Fruit fly (Drosophila melanogaster) whole organism, embryonic: ENCODE results near the gene CG32189.

Source experiments
- Abd-B ChIP-seq: fragments of 200-800 bp; sonication (Bioruptor generic); optimal IDR thresholded peaks from 2 replicates; lab custom pipeline; 2018; ENCODE audit warnings: missing biosample characterization, mild to moderate bottlenecking, missing genetic modification characterization, moderate library complexity
- BtbVII ChIP-seq: fragments of 200-800 bp; sonication (Bioruptor generic); optimal IDR thresholded peaks from 3 replicates; lab custom pipeline; 2017; ENCODE audit warnings: missing biosample characterization, mild to moderate bottlenecking, missing genetic modification characterization
- CG11247 ChIP-seq: fragments of 200-800 bp; sonication (Bioruptor generic); IDR thresholded peaks from 2 replicates; pipeline ENCODE4 v1.3.6; 2022; ENCODE audit warnings: missing biosample characterization, missing genetic modification characterization
- CG13287 ChIP-seq: fragments of 200-800 bp; sonication (Bioruptor generic); IDR thresholded peaks from 2 replicates; pipeline ENCODE4 v1.3.6; 2022; ENCODE audit warnings: missing biosample characterization, missing genetic modification characterization; ENCODE audit not compliant: partially characterized antibody
- CG13296 ChIP-seq: fragments of 200-800 bp; sonication (Bioruptor generic); optimal IDR thresholded peaks from 3 replicates; lab custom pipeline; 2018; ENCODE audit warnings: missing biosample characterization, mild to moderate bottlenecking, missing genetic modification characterization
- CG14667 ChIP-seq: fragments of 200-800 bp; sonication (Bioruptor generic); IDR thresholded peaks from 2 replicates; pipeline ENCODE4 v1.3.6; 2022; ENCODE audit warnings: missing biosample characterization, missing genetic modification characterization
- CG17359 ChIP-seq: fragments of 200-800 bp; sonication (Bioruptor generic); optimal IDR thresholded peaks from 3 replicates; lab custom pipeline; 2018; ENCODE audit warnings: missing biosample characterization, mild to moderate bottlenecking, missing genetic modification characterization, moderate library complexity
- CG17802 ChIP-seq: fragments of 200-800 bp; sonication (Bioruptor generic); optimal IDR thresholded peaks from 2 replicates; lab custom pipeline; 2018; ENCODE audit warnings: missing biosample characterization, mild to moderate bottlenecking, missing genetic modification characterization, moderate library complexity
- CG1792 ChIP-seq: fragments of 200-800 bp; sonication (Bioruptor generic); optimal IDR thresholded peaks from 2 replicates; lab custom pipeline; 2016; ENCODE audit warnings: missing biosample characterization, missing genetic modification characterization
- CG2678 ChIP-seq: fragments of 200-800 bp; sonication (Bioruptor generic); optimal IDR thresholded peaks from 3 replicates; lab custom pipeline; 2019; ENCODE audit warnings: missing biosample characterization, mild to moderate bottlenecking, missing genetic modification characterization, moderate library complexity
- CG30403 ChIP-seq: fragments of 200-800 bp; sonication (Bioruptor generic); optimal IDR thresholded peaks from 3 replicates; lab custom pipeline; 2016; ENCODE audit warnings: missing biosample characterization, missing genetic modification characterization
- CG7928 ChIP-seq: fragments of 200-800 bp; sonication (Bioruptor generic); optimal IDR thresholded peaks from 2 replicates; lab custom pipeline; 2017; ENCODE audit warnings: missing biosample characterization, mild to moderate bottlenecking, missing genetic modification characterization
- CG8089 ChIP-seq: fragments of 200-800 bp; sonication (Bioruptor generic); optimal IDR thresholded peaks from 3 replicates; lab custom pipeline; 2016; ENCODE audit warnings: missing biosample characterization, missing genetic modification characterization
- CG8281 ChIP-seq: fragments of 200-800 bp; sonication (Bioruptor generic); optimal IDR thresholded peaks from 2 replicates; lab custom pipeline; 2018; ENCODE audit warnings: missing biosample characterization, mild to moderate bottlenecking, missing genetic modification characterization, moderate library complexity
- CG8478 ChIP-seq: fragments of >200 bp; optimal IDR thresholded peaks from 2 replicates; lab custom pipeline; 2018
- CG8765 ChIP-seq: fragments of 200-800 bp; sonication (Bioruptor generic); IDR thresholded peaks from 2 replicates; pipeline ENCODE4 v1.3.6; 2022; ENCODE audit warnings: missing biosample characterization, missing genetic modification characterization
- CG8944 ChIP-seq: fragments of 200-800 bp; sonication (Bioruptor generic); optimal IDR thresholded peaks from 3 replicates; lab custom pipeline; 2016; ENCODE audit warnings: missing biosample characterization, missing genetic modification characterization
- Camta ChIP-seq: fragments of 200-800 bp; sonication (Bioruptor generic); optimal IDR thresholded peaks from 2 replicates; lab custom pipeline; 2016; ENCODE audit warnings: missing biosample characterization, missing genetic modification characterization
- CrebB ChIP-seq: fragments of 200-800 bp; sonication (Bioruptor generic); optimal IDR thresholded peaks from 3 replicates; lab custom pipeline; 2018; ENCODE audit warnings: missing biosample characterization, mild to moderate bottlenecking, missing genetic modification characterization
- D19A ChIP-seq: fragments of 200-800 bp; optimal IDR thresholded peaks from 3 replicates; lab custom pipeline; 2019; ENCODE audit warnings: missing biosample characterization, mild to moderate bottlenecking, missing genetic modification characterization, moderate library complexity
- Dbx ChIP-seq: fragments of 200-800 bp; sonication (Bioruptor generic); IDR thresholded peaks from 3 replicates; pipeline ENCODE4 v1.3.6; 2022; ENCODE audit warnings: missing biosample characterization, missing genetic modification characterization
- Deaf1 ChIP-seq: fragments of 200-800 bp; optimal IDR thresholded peaks from 3 replicates; lab custom pipeline; 2019; ENCODE audit warnings: missing biosample characterization, mild to moderate bottlenecking, missing genetic modification characterization, moderate library complexity
- Dip2 ChIP-seq: fragments of 200-800 bp; sonication (Bioruptor generic); IDR thresholded peaks from 2 replicates; pipeline ENCODE4 v1.3.6; 2022; ENCODE audit warnings: missing biosample characterization, missing genetic modification characterization
- Med ChIP-seq: fragments of 200-800 bp; sonication (Bioruptor generic); peaks from one replicate; lab custom pipeline; 2016; ENCODE audit warnings: missing biosample characterization, missing genetic modification characterization, mild to moderate bottlenecking, inconsistent platforms, moderate library complexity
- Meics ChIP-seq: fragments of 200-800 bp; sonication (Bioruptor generic); optimal IDR thresholded peaks from 2 replicates; lab custom pipeline; 2017; ENCODE audit warnings: missing biosample characterization, mild to moderate bottlenecking, missing genetic modification characterization
- Nf-YB ChIP-seq: fragments of 200-800 bp; sonication (Bioruptor generic); optimal IDR thresholded peaks from 3 replicates; lab custom pipeline; 2019; ENCODE audit warnings: missing biosample characterization, mild to moderate bottlenecking, missing genetic modification characterization, moderate library complexity
- Oaz ChIP-seq: fragments of 200-800 bp; sonication (Bioruptor generic); IDR thresholded peaks from 2 replicates; pipeline ENCODE4 v1.3.6; 2022; ENCODE audit warnings: missing biosample characterization, missing genetic modification characterization
- Scr ChIP-seq: fragments of 200-800 bp; sonication (Bioruptor generic); IDR thresholded peaks from 2 replicates; pipeline ENCODE4 v1.3.6; 2022; ENCODE audit warnings: missing biosample characterization, missing genetic modification characterization; ENCODE audit not compliant: partially characterized antibody
- Taf1 ChIP-seq: fragments of 200-800 bp; sonication (Bioruptor generic); IDR thresholded peaks from 2 replicates; pipeline ENCODE4 v1.3.6; 2022; ENCODE audit warnings: missing biosample characterization, missing genetic modification characterization
- Xbp1 ChIP-seq: fragments of 200-800 bp; sonication (Bioruptor generic); optimal IDR thresholded peaks from 3 replicates; lab custom pipeline; 2016; ENCODE audit warnings: missing biosample characterization, mild to moderate bottlenecking, missing genetic modification characterization
- ac ChIP-seq: fragments of 200-800 bp; sonication (Bioruptor generic); optimal IDR thresholded peaks from 3 replicates; lab custom pipeline; 2017; ENCODE audit warnings: missing biosample characterization, mild to moderate bottlenecking, missing genetic modification characterization
- dpn ChIP-seq, 2 experiments: fragments of 200-800 bp; sonication (Bioruptor generic); optimal IDR thresholded peaks; 3 replicates each; lab custom pipeline; 2016; ENCODE audit warnings: missing biosample characterization in 2 of 2, missing genetic modification characterization in 2 of 2
- emc ChIP-seq: fragments of 200-800 bp; sonication (Bioruptor generic); optimal IDR thresholded peaks from 2 replicates; lab custom pipeline; 2016; ENCODE audit warnings: missing biosample characterization, missing genetic modification characterization
- esg ChIP-seq: fragments of 200-800 bp; sonication (Bioruptor generic); conservative IDR thresholded peaks from 2 replicates; pipeline ENCODE4 v1.3.6; 2022; ENCODE audit warnings: missing biosample characterization, missing genetic modification characterization
- fd96Cb ChIP-seq: fragments of 200-800 bp; sonication (Bioruptor generic); optimal IDR thresholded peaks from 2 replicates; lab custom pipeline; 2018; ENCODE audit warnings: missing biosample characterization, mild to moderate bottlenecking, missing genetic modification characterization, moderate library complexity
- grau ChIP-seq: fragments of 200-800 bp; optimal IDR thresholded peaks from 3 replicates; lab custom pipeline; 2019; ENCODE audit warnings: missing biosample characterization, mild to moderate bottlenecking, missing genetic modification characterization, moderate library complexity
- hbn ChIP-seq: fragments of 200-800 bp; sonication (Bioruptor generic); IDR thresholded peaks from 2 replicates; pipeline ENCODE4 v1.3.6; 2022; ENCODE audit warnings: missing biosample characterization, missing genetic modification characterization; ENCODE audit not compliant: partially characterized antibody
- jigr1 ChIP-seq: fragments of 200-800 bp; sonication (Bioruptor generic); IDR thresholded peaks from 3 replicates; pipeline ENCODE4 v1.3.6; 2022; ENCODE audit warnings: missing biosample characterization, missing genetic modification characterization
- kah ChIP-seq: fragments of 200-800 bp; sonication (Bioruptor generic); optimal IDR thresholded peaks from 2 replicates; lab custom pipeline; 2018; ENCODE audit warnings: missing biosample characterization, mild to moderate bottlenecking, missing genetic modification characterization
- kni ChIP-seq: fragments of 200-800 bp; sonication (Bioruptor generic); optimal IDR thresholded peaks from 3 replicates; lab custom pipeline; 2017; ENCODE audit warnings: mild to moderate bottlenecking, missing biosample characterization, missing genetic modification reagents, missing genetic modification characterization
- pan ChIP-seq, 4 experiments: fragments of >200 bp in 3 of 4; fragments of 200-800 bp in 1 of 4; sonication (Bioruptor generic) in 1 of 4; optimal IDR thresholded peaks in 3 of 4; IDR thresholded peaks in 1 of 4; 2 replicates each; pipeline versions ENCODE4 v1.3.6 to Lab custom; 2017 to 2022; ENCODE audit warnings: missing biosample characterization in 2 of 4, missing genetic modification characterization in 2 of 4, mixed read lengths in 1 of 4
- pb ChIP-seq: fragments of 200-800 bp; sonication (Bioruptor generic); optimal IDR thresholded peaks from 3 replicates; lab custom pipeline; 2016; ENCODE audit warnings: missing biosample characterization, missing genetic modification characterization
- salm ChIP-seq: fragments of 200-800 bp; sonication (Bioruptor generic); optimal IDR thresholded peaks from 2 replicates; lab custom pipeline; 2018; ENCODE audit warnings: missing biosample characterization, mild to moderate bottlenecking, missing genetic modification characterization
- schlank ChIP-seq: fragments of 200-800 bp; sonication (Bioruptor generic); optimal IDR thresholded peaks from 2 replicates; lab custom pipeline; 2018; ENCODE audit warnings: missing biosample characterization, mild to moderate bottlenecking, missing genetic modification characterization
- sd ChIP-seq: fragments of 200-800 bp; sonication (Bioruptor generic); optimal IDR thresholded peaks from 3 replicates; lab custom pipeline; 2018; ENCODE audit warnings: missing biosample characterization, mild to moderate bottlenecking, missing genetic modification characterization, moderate library complexity
- slp2 ChIP-seq: fragments of 200-800 bp; sonication (Bioruptor generic); optimal IDR thresholded peaks from 2 replicates; lab custom pipeline; 2016; ENCODE audit warnings: missing biosample characterization, missing genetic modification characterization
- sr ChIP-seq: fragments of 200-800 bp; sonication (Bioruptor generic); IDR thresholded peaks from 3 replicates; pipeline ENCODE4 v1.3.6; 2022; ENCODE audit warnings: missing biosample characterization, missing genetic modification characterization
- sug ChIP-seq: fragments of 200-800 bp; optimal IDR thresholded peaks from 2 replicates; lab custom pipeline; 2019; ENCODE audit warnings: missing biosample characterization, mild to moderate bottlenecking, missing genetic modification characterization, moderate library complexity

Gene CG32189

dm6 chr3L:17842892-17843703 is 8.1 kb upstream of the CG32189 start, which contains the start of gene CG5567 (continued):
- TF ChIP-seq dpn (GFP tag; optimal IDR thresholded peaks at IDR 0.05; lab: Kevin White, UChicago) (peak in 1 of 2 experiments; percentile 21), Meics (GFP tag; lab: Kevin White, UChicago) (peak; percentile 34), CG1792 (GFP tag; lab: Kevin White, UChicago) (no peak), Oaz (no peak), schlank (tag; lab: Kevin White, UChicago) (no peak), CG17359 (tag; lab: Kevin White, UChicago) (peak; percentile 9), Dbx (GFP tag; lab: Robert Waterston, UW) (no peak), CG30403 (GFP tag; lab: Kevin White, UChicago) (no peak), Xbp1 (GFP tag; lab: Kevin White, UChicago) (peak; percentile 2), Abd-B (no peak), pan (optimal IDR thresholded peaks at IDR 0.05; lab: Kevin White, UChicago) (no peak), pan (GFP tag; optimal IDR thresholded peaks at IDR 0.05 in 1 of 2, IDR thresholded peaks at IDR 0.05 in 1 of 2) (peak in 1 of 2 experiments; percentile 45), Med (GFP tag; lab: Kevin White, UChicago) (peak; percentile 87), Scr (GFP tag; lab: Robert Waterston, UW) (no peak), kni (no peak), sd (tag; lab: Kevin White, UChicago) (peak; percentile 75), Dip2 (no peak), CG13287 (GFP tag; lab: Robert Waterston, UW) (peak; percentile 26; the same call in 1 of the 2 replicates), Camta (GFP tag; lab: Kevin White, UChicago) (no peak), CG7928 (GFP tag; lab: Kevin White, UChicago) (peak; percentile 10), CG8478 (lab: Kevin White, UChicago) (no peak), CrebB (tag; lab: Kevin White, UChicago) (peak; percentile 12)

dm6 chr3L:17841085-17841606 is 6.2 kb upstream of the CG32189 start, which contains the start of gene CG5577:
Gene CG5577, minus strand, starts transcription at chr3L:17841427.
- TF ChIP-seq CG8089 (GFP tag; lab: Kevin White, UChicago): no peak
- no peak for TF ChIP-seq grau (tag; lab: Kevin White, UChicago)
- peak; percentile 78 for TF ChIP-seq Deaf1 (tag; lab: Kevin White, UChicago)
- TF ChIP-seq Nf-YB: peak; percentile 87
- TF ChIP-seq CG8944 (GFP tag; lab: Kevin White, UChicago): no peak
- TF ChIP-seq CG13296: peak; percentile 55
- TF ChIP-seq BtbVII (GFP tag; lab: Kevin White, UChicago): peak; percentile 7
- no peak for TF ChIP-seq salm
- no peak for TF ChIP-seq CG14667 (GFP tag; lab: Robert Waterston, UW)
- no peak for TF ChIP-seq emc (GFP tag; lab: Kevin White, UChicago)
- no peak for TF ChIP-seq slp2
- no peak for TF ChIP-seq esg (GFP tag; lab: Robert Waterston, UW)
- no peak for TF ChIP-seq jigr1
- TF ChIP-seq sug (tag; lab: Kevin White, UChicago): peak; percentile 74
- no peak for TF ChIP-seq ac (GFP tag; lab: Kevin White, UChicago)
- TF ChIP-seq Taf1 (GFP tag; lab: Robert Waterston, UW): no peak
- TF ChIP-seq CG11247 (GFP tag; lab: Robert Waterston, UW): no peak
- no peak for TF ChIP-seq CG8281 (tag; lab: Kevin White, UChicago)
- no peak for TF ChIP-seq CG2678 (tag; lab: Kevin White, UChicago)
- TF ChIP-seq CG8765: no peak
- peak; percentile 69 for TF ChIP-seq D19A
- no peak for TF ChIP-seq CG17802 (tag; lab: Kevin White, UChicago)
- TF ChIP-seq kah (GFP tag; lab: Kevin White, UChicago): no peak
- TF ChIP-seq pb (GFP tag; lab: Kevin White, UChicago): no peak
- no peak for TF ChIP-seq sr (GFP tag; lab: Robert Waterston, UW)
- TF ChIP-seq hbn: peak; percentile 40; the same call in 1 of the 2 replicates
- no peak for TF ChIP-seq fd96Cb (tag; lab: Kevin White, UChicago)
